Worm (Caenorhabditis elegans) whole organism, L4 larva: ENCODE data around the gene srh-10.

Source experiments
- F10B5.3 ChIP-seq: sonication (generic microtip); optimal IDR thresholded peaks from 2 replicates; lab custom pipeline; 2016; ENCODE audit warnings: mild to moderate bottlenecking, missing genetic modification characterization, missing compliant biosample characterization
- F26F4.8 ChIP-seq: fragments of 200-800 bp; sonication (Bioruptor generic); conservative IDR thresholded peaks from 2 replicates; pipeline ENCODE4 v1.3.6; 2022; ENCODE audit warnings: missing genetic modification characterization, missing compliant biosample characterization
- F37D6.2 ChIP-seq: sonication (generic microtip); optimal IDR thresholded peaks from 2 replicates; lab custom pipeline; 2016; ENCODE audit warnings: mild to moderate bottlenecking, missing genetic modification characterization, missing compliant biosample characterization
- F49E8.2 ChIP-seq: sonication (generic microtip); optimal IDR thresholded peaks from 2 replicates; lab custom pipeline; 2016; ENCODE audit warnings: missing compliant biosample characterization, mild to moderate bottlenecking, missing genetic modification characterization, borderline replicate concordance
- R02D3.7 ChIP-seq: fragments of 150-350 bp; sonication (generic microtip); optimal IDR thresholded peaks from 3 replicates; lab custom pipeline; 2014; ENCODE audit warnings: missing biosample characterization, missing genetic modification characterization
- T20F7.1 ChIP-seq: fragments of 200-800 bp; sonication (Bioruptor generic); optimal IDR thresholded peaks from 2 replicates; lab custom pipeline; 2018; ENCODE audit warnings: mild to moderate bottlenecking, missing genetic modification characterization, missing compliant biosample characterization
- T26A8.4 ChIP-seq: fragments of 200-800 bp; sonication (Bioruptor generic); IDR thresholded peaks from 2 replicates; pipeline ENCODE4 v1.3.6; 2022; ENCODE audit warnings: missing genetic modification characterization, missing compliant biosample characterization
- Y75B8A.6 ChIP-seq: fragments of 200-800 bp; sonication (Bioruptor generic); IDR thresholded peaks from 2 replicates; pipeline ENCODE4 v1.3.6; 2022; ENCODE audit warnings: missing genetic modification reagents, missing genetic modification characterization, missing compliant biosample characterization
- ZK546.5 ChIP-seq, 2 experiments: sonication (generic microtip); optimal IDR thresholded peaks; 2 replicates each; lab custom pipeline; 2017; ENCODE audit warnings: missing biosample characterization in 2 of 2, missing genetic modification characterization in 2 of 2
- aha-1 ChIP-seq: fragments of 150-350 bp; peaks from one replicate; lab custom pipeline; 2014; ENCODE audit warnings: missing biosample characterization, missing genetic modification characterization
- ceh-20 ChIP-seq: fragments of 200-800 bp; sonication (Bioruptor generic); IDR thresholded peaks from 2 replicates; pipeline ENCODE4 v1.3.6; 2022; ENCODE audit warnings: missing genetic modification reagents, missing genetic modification characterization, missing compliant biosample characterization
- ceh-32 ChIP-seq: sonication (generic microtip); optimal IDR thresholded peaks from 2 replicates; lab custom pipeline; 2016; ENCODE audit warnings: mild to moderate bottlenecking, missing genetic modification characterization, missing compliant biosample characterization; ENCODE audit not compliant: poor library complexity
- ceh-44 ChIP-seq: fragments of 200-800 bp; sonication (Bioruptor generic); IDR thresholded peaks from 2 replicates; pipeline ENCODE4 v1.3.6; 2022; ENCODE audit warnings: missing genetic modification reagents, missing genetic modification characterization, missing compliant biosample characterization
- ceh-62 ChIP-seq: sonication (generic microtip); optimal IDR thresholded peaks from 2 replicates; lab custom pipeline; 2017; ENCODE audit warnings: missing biosample characterization, missing genetic modification characterization
- ceh-82 ChIP-seq: sonication (generic microtip); optimal IDR thresholded peaks from 2 replicates; lab custom pipeline; 2017; ENCODE audit warnings: missing biosample characterization, missing genetic modification characterization
- ces-1 ChIP-seq: fragments of 150-350 bp; sonication (generic microtip); optimal IDR thresholded peaks from 4 replicates; lab custom pipeline; 2014; ENCODE audit warnings: missing biosample characterization, missing genetic modification reagents, missing genetic modification characterization
- cey-2 ChIP-seq: sonication (generic microtip); optimal IDR thresholded peaks from 3 replicates; lab custom pipeline; 2017; ENCODE audit warnings: missing genetic modification characterization, mild to moderate bottlenecking, missing compliant biosample characterization, antibody characterized with exemption, borderline replicate concordance; ENCODE audit not compliant: insufficient read depth
- daf-12 ChIP-seq: fragments of 150-350 bp; optimal IDR thresholded peaks from 2 replicates; lab custom pipeline; 2014; ENCODE audit warnings: missing biosample characterization, missing genetic modification reagents, missing genetic modification characterization
- daf-19 ChIP-seq: fragments of 200-800 bp; sonication (Bioruptor generic); conservative IDR thresholded peaks from 2 replicates; pipeline ENCODE4 v1.3.6; 2022; ENCODE audit warnings: missing genetic modification characterization, missing compliant biosample characterization
- dmd-6 ChIP-seq: fragments of 200-800 bp; sonication (Bioruptor generic); IDR thresholded peaks from 2 replicates; pipeline ENCODE4 v1.3.6; 2022; ENCODE audit warnings: missing genetic modification reagents, missing genetic modification characterization, missing compliant biosample characterization
- dmd-9 ChIP-seq: fragments of 200-800 bp; sonication (Bioruptor generic); IDR thresholded peaks from 2 replicates; pipeline ENCODE4 v1.3.6; 2022; ENCODE audit warnings: missing genetic modification reagents, missing genetic modification characterization, missing compliant biosample characterization
- duxl-1 ChIP-seq: sonication (generic microtip); optimal IDR thresholded peaks from 2 replicates; lab custom pipeline; 2016; ENCODE audit warnings: mild to moderate bottlenecking, missing genetic modification characterization, moderate library complexity, missing compliant biosample characterization; ENCODE audit not compliant: poor library complexity
- dve-1 ChIP-seq: sonication (generic microtip); optimal IDR thresholded peaks from 2 replicates; lab custom pipeline; 2017; ENCODE audit warnings: antibody characterized with exemption, mild to moderate bottlenecking, missing genetic modification characterization, missing compliant biosample characterization; ENCODE audit not compliant: insufficient read depth
- egl-27 ChIP-seq: sonication (generic microtip); optimal IDR thresholded peaks from 3 replicates; lab custom pipeline; 2017; ENCODE audit warnings: missing biosample characterization, missing genetic modification reagents, missing genetic modification characterization
- egl-43 ChIP-seq: fragments of 200-800 bp; sonication (Bioruptor generic); IDR thresholded peaks from 2 replicates; pipeline ENCODE4 v1.3.6; 2022; ENCODE audit warnings: missing genetic modification reagents, missing genetic modification characterization, missing compliant biosample characterization
- hlh-30 ChIP-seq: sonication (generic microtip); optimal IDR thresholded peaks from 2 replicates; lab custom pipeline; 2017; ENCODE audit warnings: antibody characterized with exemption, mild to moderate bottlenecking, missing genetic modification characterization, missing compliant biosample characterization; ENCODE audit not compliant: insufficient read depth
- jun-1 ChIP-seq: fragments of 150-350 bp; optimal IDR thresholded peaks from 2 replicates; lab custom pipeline; 2014; ENCODE audit warnings: missing biosample characterization, missing genetic modification reagents, missing genetic modification characterization
- lin-39 ChIP-seq: fragments of 150-350 bp; optimal IDR thresholded peaks from 2 replicates; lab custom pipeline; 2014; ENCODE audit warnings: missing biosample characterization, missing genetic modification reagents, missing genetic modification characterization
- madf-5 ChIP-seq, 2 experiments: fragments of 200-800 bp; sonication (Bioruptor generic); IDR thresholded peaks; 2 replicates each; pipeline ENCODE4 v1.3.6; 2022; ENCODE audit warnings: missing compliant biosample characterization in 2 of 2, missing genetic modification characterization in 2 of 2
- mdt-29 ChIP-seq: fragments of 200-800 bp; sonication (Bioruptor generic); IDR thresholded peaks from 2 replicates; pipeline ENCODE4 v1.3.6; 2022; ENCODE audit warnings: missing genetic modification reagents, missing genetic modification characterization, missing compliant biosample characterization
- mep-1 ChIP-seq: fragments of 150-350 bp; sonication (generic microtip); optimal IDR thresholded peaks from 3 replicates; lab custom pipeline; 2014; ENCODE audit warnings: missing biosample characterization, missing genetic modification characterization
- mxl-3 ChIP-seq: fragments of 200-800 bp; sonication (Bioruptor generic); optimal IDR thresholded peaks from 2 replicates; lab custom pipeline; 2018; ENCODE audit warnings: mild to moderate bottlenecking, missing genetic modification characterization, missing compliant biosample characterization
- nhr-11 ChIP-seq: fragments of 150-350 bp; optimal IDR thresholded peaks from 2 replicates; lab custom pipeline; 2014; ENCODE audit warnings: missing biosample characterization, missing genetic modification characterization
- nhr-25 ChIP-seq: sonication (generic microtip); optimal IDR thresholded peaks from 2 replicates; lab custom pipeline; 2017; ENCODE audit warnings: missing genetic modification characterization, mild to moderate bottlenecking, missing compliant biosample characterization, antibody characterized with exemption, moderate library complexity, borderline replicate concordance; ENCODE audit not compliant: insufficient read depth
- nhr-28 ChIP-seq: fragments of 150-350 bp; optimal IDR thresholded peaks from 2 replicates; lab custom pipeline; 2014; ENCODE audit warnings: missing biosample characterization, missing genetic modification characterization
- nhr-42 ChIP-seq: fragments of 200-800 bp; sonication (Bioruptor generic); IDR thresholded peaks from 2 replicates; pipeline ENCODE4 v1.3.6; 2022; ENCODE audit warnings: missing genetic modification characterization, missing compliant biosample characterization
- nhr-6 ChIP-seq: fragments of 150-350 bp; optimal IDR thresholded peaks from 2 replicates; lab custom pipeline; 2014; ENCODE audit warnings: missing biosample characterization, missing genetic modification characterization
- nhr-77 ChIP-seq: fragments of 150-350 bp; optimal IDR thresholded peaks from 2 replicates; lab custom pipeline; 2014; ENCODE audit warnings: missing biosample characterization, missing genetic modification characterization
- php-3 ChIP-seq: fragments of 200-800 bp; sonication (Bioruptor generic); IDR thresholded peaks from 2 replicates; pipeline ENCODE4 v1.3.6; 2022; ENCODE audit warnings: missing genetic modification reagents, missing genetic modification characterization, missing compliant biosample characterization
- pqm-1 ChIP-seq: sonication (generic microtip); optimal IDR thresholded peaks from 2 replicates; lab custom pipeline; 2017; ENCODE audit warnings: missing biosample characterization, missing genetic modification characterization
- sdz-12 ChIP-seq: fragments of 200-800 bp; sonication (Bioruptor generic); optimal IDR thresholded peaks from 2 replicates; lab custom pipeline; 2018; ENCODE audit warnings: mild to moderate bottlenecking, missing genetic modification characterization, missing compliant biosample characterization
- snpc-1.2 ChIP-seq: fragments of 200-800 bp; sonication (Bioruptor generic); IDR thresholded peaks from 2 replicates; pipeline ENCODE4 v1.3.6; 2022; ENCODE audit warnings: missing genetic modification reagents, missing genetic modification characterization, missing compliant biosample characterization
- snpc-4 ChIP-seq: fragments of 150-350 bp; optimal IDR thresholded peaks from 2 replicates; lab custom pipeline; 2014; ENCODE audit warnings: missing biosample characterization, missing genetic modification characterization
- spr-1 ChIP-seq: sonication (generic microtip); optimal IDR thresholded peaks from 2 replicates; lab custom pipeline; 2016; ENCODE audit warnings: mild to moderate bottlenecking, missing genetic modification characterization, missing compliant biosample characterization
- tag-97 ChIP-seq: fragments of 200-800 bp; sonication (Bioruptor generic); IDR thresholded peaks from 2 replicates; pipeline ENCODE4 v1.3.6; 2022; ENCODE audit warnings: missing genetic modification characterization, missing compliant biosample characterization
- unc-39 ChIP-seq: sonication (generic microtip); optimal IDR thresholded peaks from 2 replicates; lab custom pipeline; 2017; ENCODE audit warnings: missing biosample characterization, missing genetic modification characterization
- vab-7 ChIP-seq: fragments of 200-800 bp; sonication (Bioruptor generic); IDR thresholded peaks from 2 replicates; pipeline ENCODE4 v1.3.6; 2022; ENCODE audit warnings: missing genetic modification reagents, missing genetic modification characterization, missing compliant biosample characterization
- zag-1 ChIP-seq: fragments of 150-350 bp; optimal IDR thresholded peaks from 2 replicates; lab custom pipeline; 2014; ENCODE audit warnings: missing biosample characterization, missing genetic modification characterization

The srh-10 gene

ce11 chrV:6100492-6101004 is 33.6 kb upstream of the srh-10 start, which contains the start of gene crt-1 (continued):
- TF ChIP-seq nhr-11 (peak; percentile 88), jun-1 (tag; lab: Kevin White, UChicago) (peak; percentile 64), T26A8.4 (peak; percentile 92), dmd-6 (peak; percentile 96), cey-2 (tag; lab: Kevin White, UChicago) (no peak), spr-1 (peak; percentile 78), daf-12 (no peak), duxl-1 (tag; lab: Kevin White, UChicago) (peak; percentile 74), F10B5.3 (peak; percentile 85), tag-97 (GFP tag; lab: Robert Waterston, UW) (no peak), snpc-1.2 (peak; percentile 41; the same call in 1 of the 2 replicates), F37D6.2 (tag; lab: Kevin White, UChicago) (peak; percentile 84), ZK546.5 (tag; optimal IDR thresholded peaks at IDR 0.05; lab: Kevin White, UChicago) (no peak), ceh-82 (tag; lab: Kevin White, UChicago) (no peak), nhr-25 (peak; percentile 81), sdz-12 (GFP tag; lab: Kevin White, UChicago) (no peak)

ce11 chrV:6099634-6100033 is 32.7 kb upstream of the srh-10 start:
- TF ChIP-seq nhr-42 (GFP tag; lab: Robert Waterston, UW) (no peak), aha-1 (tag; lab: Kevin White, UChicago) (peak; percentile 77)

- TF ChIP-seq ces-1 (GFP tag; lab: Kevin White, UChicago) (no peak), R02D3.7 (tag; lab: Kevin White, UChicago) (no peak), F49E8.2 (no peak), ceh-32 (tag; lab: Kevin White, UChicago) (no peak), lin-39 (tag; lab: Kevin White, UChicago) (no peak), daf-19 (GFP tag; lab: Robert Waterston, UW) (no peak), mep-1 (tag; lab: Kevin White, UChicago) (peak; percentile 66), zag-1 (tag; lab: Kevin White, UChicago) (no peak), ceh-44 (GFP tag; lab: Robert Waterston, UW) (no peak), F26F4.8 (GFP tag; lab: Robert Waterston, UW) (no peak), ceh-20 (GFP tag; lab: Robert Waterston, UW) (no peak), snpc-4 (tag; lab: Kevin White, UChicago) (no peak), vab-7 (GFP tag; lab: Robert Waterston, UW) (no peak), mdt-29 (GFP tag; lab: Robert Waterston, UW) (no peak), php-3 (GFP tag; lab: Robert Waterston, UW) (no peak), egl-43 (GFP tag; lab: Robert Waterston, UW) (no peak), tag-97 (GFP tag; lab: Robert Waterston, UW) (no peak), dmd-9 (GFP tag; lab: Robert Waterston, UW) (no peak), pqm-1 (tag; lab: Kevin White, UChicago) (peak; percentile 10), ceh-82 (tag; lab: Kevin White, UChicago) (no peak), hlh-30 (no peak), nhr-28 (tag; lab: Kevin White, UChicago) (no peak), madf-5 (GFP tag; IDR thresholded peaks at IDR 0.05; lab: Robert Waterston, UW) (no peak), ceh-62 (tag; lab: Kevin White, UChicago) (no peak), nhr-25 (no peak), nhr-6 (tag; lab: Kevin White, UChicago) (no peak), Y75B8A.6 (GFP tag; lab: Robert Waterston, UW) (peak; percentile 36; the same call in 1 of the 2 replicates), T20F7.1 (no peak), unc-39 (no peak), mxl-3 (no peak), spr-1 (no peak), egl-27 (no peak), dve-1 (tag; lab: Kevin White, UChicago) (peak; percentile 36), T26A8.4 (peak; percentile 52; the same call in 1 of the 2 replicates), nhr-77 (tag; lab: Kevin White, UChicago) (no peak)
Observed at ce11 chrV:6098755-6099155, 31.8 kb upstream of the srh-10 start.
